Worm (Caenorhabditis elegans) whole organism, late embryonic: Measurements from ENCODE around the gene kin-20.

ENCODE experiments used
- C08G9.2 ChIP-seq: sonication (generic microtip); optimal IDR thresholded peaks from 2 replicates; lab custom pipeline; 2016; ENCODE audit warnings: mild to moderate bottlenecking, missing genetic modification characterization, moderate library complexity, missing compliant biosample characterization
- F13H6.1 ChIP-seq: sonication (generic microtip); optimal IDR thresholded peaks from 2 replicates; lab custom pipeline; 2016; ENCODE audit warnings: missing genetic modification characterization, missing compliant biosample characterization
- T23F11.4 ChIP-seq: fragments of 200-800 bp; sonication (Bioruptor generic); optimal IDR thresholded peaks from 2 replicates; lab custom pipeline; 2018; ENCODE audit warnings: mild to moderate bottlenecking, missing genetic modification characterization, missing compliant biosample characterization
- Y22D7AL.16 ChIP-seq: sonication (generic microtip); optimal IDR thresholded peaks from 2 replicates; lab custom pipeline; 2016; ENCODE audit warnings: missing genetic modification characterization, missing compliant biosample characterization
- ama-1 ChIP-seq: fragments of 150-350 bp; optimal IDR thresholded peaks from 2 replicates; lab custom pipeline; 2014
- ceh-14 ChIP-seq: sonication (generic microtip); optimal IDR thresholded peaks from 2 replicates; lab custom pipeline; 2016; ENCODE audit warnings: missing genotype, missing genetic modification characterization, missing compliant biosample characterization
- ceh-18 ChIP-seq: sonication (generic microtip); optimal IDR thresholded peaks from 2 replicates; lab custom pipeline; 2016; ENCODE audit warnings: missing genetic modification characterization, missing compliant biosample characterization
- ceh-22 ChIP-seq: sonication (generic microtip); optimal IDR thresholded peaks from 2 replicates; lab custom pipeline; 2017; ENCODE audit warnings: missing biosample characterization, missing genetic modification characterization
- ceh-30 ChIP-seq: fragments of 150-350 bp; optimal IDR thresholded peaks from 2 replicates; lab custom pipeline; 2014; ENCODE audit warnings: missing biosample characterization, missing genetic modification characterization
- ceh-45 ChIP-seq: fragments of 200-800 bp; sonication (Bioruptor generic); IDR thresholded peaks from 2 replicates; pipeline ENCODE4 v1.3.6; 2022; ENCODE audit warnings: missing genetic modification reagents, missing genetic modification characterization, missing compliant biosample characterization
- ceh-6 ChIP-seq: fragments of 200-800 bp; sonication (Bioruptor generic); optimal IDR thresholded peaks from 2 replicates; lab custom pipeline; 2018; ENCODE audit warnings: mild to moderate bottlenecking, missing genetic modification characterization, missing compliant biosample characterization
- ceh-9 ChIP-seq: sonication (generic microtip); optimal IDR thresholded peaks from 2 replicates; lab custom pipeline; 2016; ENCODE audit warnings: mild to moderate bottlenecking, missing genetic modification characterization, inconsistent platforms, missing compliant biosample characterization
- che-1 ChIP-seq: sonication (generic microtip); optimal IDR thresholded peaks from 2 replicates; lab custom pipeline; 2016; ENCODE audit warnings: mild to moderate bottlenecking, missing genetic modification characterization, missing compliant biosample characterization
- dmd-4 ChIP-seq: sonication (generic microtip); optimal IDR thresholded peaks from 2 replicates; lab custom pipeline; 2016; ENCODE audit warnings: borderline replicate concordance, missing genetic modification characterization, missing compliant biosample characterization
- dve-1 ChIP-seq: sonication (generic microtip); optimal IDR thresholded peaks from 2 replicates; lab custom pipeline; 2017; ENCODE audit warnings: antibody characterized with exemption, mild to moderate bottlenecking, missing genetic modification characterization, missing compliant biosample characterization
- fax-1 ChIP-seq: sonication (generic microtip); optimal IDR thresholded peaks from 2 replicates; lab custom pipeline; 2016; ENCODE audit warnings: missing genotype, missing genetic modification characterization, missing compliant biosample characterization
- fkh-10 ChIP-seq: fragments of 150-350 bp; optimal IDR thresholded peaks from 2 replicates; lab custom pipeline; 2014; ENCODE audit warnings: missing biosample characterization, missing genetic modification reagents, missing genetic modification characterization
- gmeb-2 ChIP-seq: sonication (generic microtip); optimal IDR thresholded peaks from 2 replicates; lab custom pipeline; 2016; ENCODE audit warnings: missing genetic modification characterization, inconsistent platforms, missing compliant biosample characterization
- hlh-13 ChIP-seq: fragments of 200-800 bp; sonication (Bioruptor generic); optimal IDR thresholded peaks from 2 replicates; lab custom pipeline; 2018; ENCODE audit warnings: mild to moderate bottlenecking, missing genetic modification characterization, missing compliant biosample characterization
- hlh-15 ChIP-seq: sonication (generic microtip); optimal IDR thresholded peaks from 2 replicates; lab custom pipeline; 2016; ENCODE audit warnings: missing genetic modification characterization, missing compliant biosample characterization
- hlh-30 ChIP-seq: sonication (generic microtip); optimal IDR thresholded peaks from 2 replicates; lab custom pipeline; 2017; ENCODE audit warnings: antibody characterized with exemption, missing genetic modification characterization, missing compliant biosample characterization; ENCODE audit not compliant: insufficient read depth
- hlh-6 ChIP-seq: sonication (generic microtip); optimal IDR thresholded peaks from 2 replicates; lab custom pipeline; 2016; ENCODE audit warnings: missing genotype, missing genetic modification characterization, missing compliant biosample characterization
- hlh-8 ChIP-seq: sonication (generic microtip); optimal IDR thresholded peaks from 2 replicates; lab custom pipeline; 2016; ENCODE audit warnings: missing genotype, missing genetic modification characterization, missing compliant biosample characterization
- lin-11 ChIP-seq: fragments of 200-800 bp; sonication (Bioruptor generic); optimal IDR thresholded peaks from 2 replicates; lab custom pipeline; 2018; ENCODE audit warnings: mild to moderate bottlenecking, missing genetic modification characterization, missing compliant biosample characterization
- madf-2 ChIP-seq: sonication (generic microtip); optimal IDR thresholded peaks from 2 replicates; lab custom pipeline; 2017; ENCODE audit warnings: missing genetic modification characterization, missing compliant biosample characterization
- nhr-232 ChIP-seq: sonication (generic microtip); optimal IDR thresholded peaks from 2 replicates; lab custom pipeline; 2016; ENCODE audit warnings: missing genetic modification characterization, missing compliant biosample characterization
- pax-1 ChIP-seq: fragments of 150-350 bp; optimal IDR thresholded peaks from 2 replicates; lab custom pipeline; 2014; ENCODE audit warnings: missing biosample characterization, missing genetic modification characterization
- pha-2 ChIP-seq: sonication (generic microtip); optimal IDR thresholded peaks from 2 replicates; lab custom pipeline; 2017; ENCODE audit warnings: mild to moderate bottlenecking, missing genetic modification characterization, missing compliant biosample characterization
- pqm-1 ChIP-seq: sonication (generic microtip); optimal IDR thresholded peaks from 2 replicates; lab custom pipeline; 2016; ENCODE audit warnings: missing genetic modification characterization, missing compliant biosample characterization
- ref-2 ChIP-seq: sonication (generic microtip); optimal IDR thresholded peaks from 2 replicates; lab custom pipeline; 2016; ENCODE audit warnings: missing genetic modification characterization, missing compliant biosample characterization
- sdc-2 ChIP-seq: sonication (generic microtip); optimal IDR thresholded peaks from 2 replicates; lab custom pipeline; 2016; ENCODE audit warnings: missing genotype, missing genetic modification characterization, missing compliant biosample characterization
- tbx-2 ChIP-seq: sonication (generic microtip); optimal IDR thresholded peaks from 2 replicates; lab custom pipeline; 2016; ENCODE audit warnings: missing genetic modification characterization, missing compliant biosample characterization
- unc-42 ChIP-seq: sonication (generic microtip); optimal IDR thresholded peaks from 2 replicates; lab custom pipeline; 2016; ENCODE audit warnings: missing genotype, missing genetic modification characterization, missing compliant biosample characterization
- unc-55 ChIP-seq: sonication (generic microtip); optimal IDR thresholded peaks from 2 replicates; lab custom pipeline; 2017; ENCODE audit warnings: missing biosample characterization, missing genetic modification reagents, missing genetic modification characterization
- unc-86 ChIP-seq: sonication (generic microtip); optimal IDR thresholded peaks from 2 replicates; lab custom pipeline; 2016; ENCODE audit warnings: missing genetic modification characterization, missing compliant biosample characterization

The kin-20 gene

DNA sequence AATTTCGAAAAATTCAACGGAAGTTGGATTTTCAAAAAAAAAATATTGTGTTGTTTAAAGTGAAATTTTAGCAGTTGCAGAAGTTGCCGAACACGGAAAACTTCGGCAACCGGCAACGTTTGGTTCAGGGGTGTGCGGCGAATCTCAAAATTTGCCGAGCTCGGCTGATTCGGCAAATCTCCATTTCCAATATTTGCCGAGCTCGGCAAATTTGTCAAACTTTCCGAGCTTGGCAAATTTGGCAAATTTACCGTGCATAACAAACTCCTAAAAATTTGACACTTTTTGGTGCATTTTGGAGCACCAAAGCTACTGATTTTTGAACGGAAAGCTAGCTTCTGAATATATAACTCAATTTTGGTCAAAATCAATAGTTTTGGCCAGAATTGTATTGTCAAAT, 43.7 kb upstream of the kin-20 start:
- TF ChIP-seq ref-2 (tag; lab: Kevin White, UChicago) = no peak

DNA sequence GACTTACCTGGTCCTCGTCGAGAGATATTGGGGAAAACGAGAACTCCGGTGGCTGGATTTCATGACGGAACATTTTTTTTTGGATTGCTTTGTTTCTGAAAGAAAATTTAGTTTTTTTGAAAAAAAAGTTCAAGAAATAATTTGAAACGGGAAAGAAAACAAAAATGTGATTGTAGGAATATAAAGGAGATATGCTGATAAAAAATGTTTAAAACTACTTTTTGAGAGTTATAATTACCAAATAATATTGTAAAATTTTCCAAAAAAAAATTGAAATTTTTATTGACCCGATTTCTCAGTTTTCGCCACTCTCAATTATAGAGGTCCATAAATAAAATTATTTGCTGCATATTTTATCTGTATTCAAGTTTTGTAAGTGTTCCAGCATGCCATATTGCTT, 39.6 kb upstream of the kin-20 start, which contains the start of gene glb-28:
glb-28 (minus strand) TSS at position 101 of the 400 bp plus-strand sequence.
- TF ChIP-seq dve-1 (no peak), C08G9.2 (tag; lab: Kevin White, UChicago) (no peak), che-1 (no peak), ceh-30 (tag; lab: Kevin White, UChicago) (no peak), unc-86 (no peak), T23F11.4 (GFP tag; lab: Kevin White, UChicago) (no peak), unc-42 (tag; lab: Kevin White, UChicago) (no peak), ceh-18 (tag; lab: Kevin White, UChicago) (no peak), fax-1 (tag; lab: Kevin White, UChicago) (no peak), gmeb-2 (tag; lab: Kevin White, UChicago) (no peak), fkh-10 (GFP tag; lab: Kevin White, UChicago) (no peak), hlh-30 (tag; lab: Kevin White, UChicago) (no peak)

DNA sequence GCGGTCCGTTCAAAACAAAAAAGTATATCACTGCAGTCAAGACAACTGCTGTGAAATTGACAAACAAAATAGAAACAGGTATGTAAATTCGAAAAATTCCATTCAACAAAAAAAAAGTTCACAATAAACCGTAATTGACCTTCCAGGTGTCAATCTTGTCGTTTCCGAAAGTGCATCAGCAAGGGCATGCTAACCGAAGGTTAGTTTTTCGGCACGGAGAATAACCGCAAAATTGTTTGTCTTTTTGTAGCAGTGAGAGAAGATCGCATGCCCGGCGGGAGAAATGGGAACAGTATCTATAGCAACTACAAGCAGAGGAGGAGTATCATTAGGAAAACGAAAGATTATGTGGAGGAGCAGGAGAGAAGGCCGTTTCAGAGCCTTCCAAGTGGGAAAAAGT, 35.1 kb upstream of the kin-20 start:
- no peak for TF ChIP-seq Y22D7AL.16 (tag; lab: Kevin White, UChicago)
- no peak for TF ChIP-seq ceh-18 (tag; lab: Kevin White, UChicago)
- TF ChIP-seq dmd-4 (tag; lab: Kevin White, UChicago) = no peak
- no peak for TF ChIP-seq hlh-15 (tag; lab: Kevin White, UChicago)
- no peak for TF ChIP-seq hlh-6
- no peak for TF ChIP-seq tbx-2 (tag; lab: Kevin White, UChicago)
- TF ChIP-seq ceh-6 (GFP tag; lab: Kevin White, UChicago) = no peak
- no peak for TF ChIP-seq pqm-1 (tag; lab: Kevin White, UChicago)
- TF ChIP-seq ceh-22 (tag; lab: Kevin White, UChicago) = no peak
- no peak for TF ChIP-seq hlh-13 (GFP tag; lab: Kevin White, UChicago)
- TF ChIP-seq ceh-14 (tag; lab: Kevin White, UChicago) = no peak
- TF ChIP-seq dve-1 = no peak

DNA sequence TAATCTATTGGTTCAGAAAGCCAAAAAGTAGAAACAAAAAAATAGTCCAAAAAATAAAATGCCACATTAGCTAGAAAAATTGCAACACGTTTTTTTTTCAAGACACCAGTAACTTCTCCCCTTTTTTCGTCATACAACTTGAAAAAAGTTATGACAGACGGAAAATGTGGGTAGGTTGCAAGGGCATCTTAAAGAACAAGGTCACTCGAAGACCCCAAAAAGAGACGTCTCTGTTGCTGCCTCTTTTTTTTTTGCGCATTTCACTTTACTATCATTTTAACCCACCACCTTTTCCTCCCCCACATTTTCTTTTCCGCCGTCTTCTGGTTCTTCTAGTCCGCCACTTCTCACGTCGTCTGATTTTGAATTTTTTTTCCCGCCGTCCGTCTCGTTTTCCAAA, 34.5 kb upstream of the kin-20 start:
- no peak for TF ChIP-seq pax-1 (tag; lab: Kevin White, UChicago)
- TF ChIP-seq hlh-30 (tag; lab: Kevin White, UChicago) = no peak
- no peak for TF ChIP-seq sdc-2 (tag; lab: Kevin White, UChicago)
- no peak for TF ChIP-seq ceh-45
- TF ChIP-seq, all 69 proteins: peak for 0

DNA sequence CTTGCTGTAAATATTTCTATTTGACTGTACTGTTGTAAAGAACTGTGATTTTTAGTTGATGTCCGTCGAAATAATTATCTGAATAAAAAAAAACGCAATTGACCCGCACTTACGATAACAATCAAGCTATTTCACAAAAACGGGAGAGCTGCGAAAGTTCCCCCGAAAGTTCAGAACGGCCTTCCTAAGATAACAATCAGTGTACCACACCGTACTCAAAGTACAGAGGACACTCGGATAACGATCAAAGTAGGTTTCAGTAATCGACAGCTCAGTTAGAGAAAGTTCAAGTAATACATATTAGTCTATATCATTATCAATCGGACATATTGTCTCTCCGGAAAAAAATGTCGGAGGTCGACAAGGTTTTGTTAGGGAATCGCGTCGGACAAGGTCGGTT, 33.4 kb upstream of the kin-20 start:
- TF ChIP-seq che-1 = no peak
- no peak for TF ChIP-seq unc-55 (GFP tag; lab: Kevin White, UChicago)
- no peak for TF ChIP-seq dmd-4 (tag; lab: Kevin White, UChicago)
- no peak for TF ChIP-seq madf-2 (tag; lab: Kevin White, UChicago)
- TF ChIP-seq hlh-8 (tag; lab: Kevin White, UChicago) = no peak
- no peak for TF ChIP-seq ceh-9 (tag; lab: Kevin White, UChicago)
- TF ChIP-seq pha-2 (tag; lab: Kevin White, UChicago) = no peak
- TF ChIP-seq unc-86 = no peak
- TF ChIP-seq nhr-232 (tag; lab: Kevin White, UChicago) = no peak
- TF ChIP-seq lin-11 (tag; lab: Kevin White, UChicago) = no peak
- TF ChIP-seq ama-1 (lab: Kevin White, UChicago) = no peak
- TF ChIP-seq ceh-45 = no peak
- no peak for TF ChIP-seq T23F11.4 (GFP tag; lab: Kevin White, UChicago)
- no peak for TF ChIP-seq F13H6.1
